Worm (Caenorhabditis elegans) whole organism, mixed stage, embryonic: Measurements from ENCODE around the gene fbxa-171.

Experiments
- bed-3 ChIP-seq: fragments of 200-800 bp; sonication (Bioruptor generic); optimal IDR thresholded peaks from 3 replicates; lab custom pipeline; 2018; ENCODE audit warnings: mild to moderate bottlenecking, missing genetic modification characterization, moderate library complexity, missing compliant biosample characterization
- blmp-1 ChIP-seq: fragments of 150-350 bp; optimal IDR thresholded peaks from 2 replicates; lab custom pipeline; 2014; ENCODE audit warnings: missing biosample characterization, missing genetic modification characterization
- elt-3 ChIP-seq: fragments of 150-350 bp; optimal IDR thresholded peaks from 2 replicates; lab custom pipeline; 2014; ENCODE audit warnings: missing biosample characterization, missing genetic modification characterization
- hlh-1 ChIP-seq: fragments of 150-350 bp; optimal IDR thresholded peaks from 2 replicates; lab custom pipeline; 2014; ENCODE audit warnings: missing biosample characterization, missing genetic modification reagents, missing genetic modification characterization
- mep-1 ChIP-seq: fragments of 150-350 bp; optimal IDR thresholded peaks from 2 replicates; lab custom pipeline; 2017; ENCODE audit warnings: missing biosample characterization, missing genetic modification reagents, missing genetic modification characterization, inconsistent platforms
- unc-62 ChIP-seq: fragments of 150-350 bp; optimal IDR thresholded peaks from 2 replicates; lab custom pipeline; 2014; ENCODE audit warnings: missing biosample characterization, missing genetic modification reagents, missing genetic modification characterization

DNA sequence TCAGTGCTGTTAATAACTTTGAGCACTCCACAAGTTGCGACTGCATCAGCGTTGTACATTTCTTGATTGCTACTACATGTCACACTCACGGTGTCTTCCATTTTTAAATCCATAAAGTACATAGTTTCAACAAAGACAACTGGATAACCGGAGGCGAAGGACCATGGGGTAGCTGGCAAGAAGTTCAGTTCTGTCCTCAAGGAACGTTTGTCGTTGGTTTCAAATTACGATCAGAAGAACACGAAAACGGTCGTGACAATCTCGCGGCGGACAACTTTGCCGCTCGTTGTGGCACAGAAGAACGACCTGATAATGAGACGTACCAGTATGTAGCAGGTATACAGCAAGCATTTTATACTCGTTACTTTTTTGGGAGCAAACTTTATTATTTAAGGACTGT is 33.1 kb downstream of the fbxa-171 start, which contains the start of gene C18D4.3:
- TF ChIP-seq bed-3 (GFP tag; lab: Kevin White, UChicago) (no peak), elt-3 (tag; lab: Kevin White, UChicago) (no peak), blmp-1 (tag; lab: Kevin White, UChicago) (no peak), hlh-1 (tag; lab: Kevin White, UChicago) (no peak), unc-62 (no peak), mep-1 (tag; lab: Kevin White, UChicago) (no peak)
